Fruit fly (Drosophila melanogaster): ENCODE data around the gene ttk.
A peak's percentile ranks its signal among the peaks of the same experiment; 100 is the strongest.

ttk gene

DNA sequence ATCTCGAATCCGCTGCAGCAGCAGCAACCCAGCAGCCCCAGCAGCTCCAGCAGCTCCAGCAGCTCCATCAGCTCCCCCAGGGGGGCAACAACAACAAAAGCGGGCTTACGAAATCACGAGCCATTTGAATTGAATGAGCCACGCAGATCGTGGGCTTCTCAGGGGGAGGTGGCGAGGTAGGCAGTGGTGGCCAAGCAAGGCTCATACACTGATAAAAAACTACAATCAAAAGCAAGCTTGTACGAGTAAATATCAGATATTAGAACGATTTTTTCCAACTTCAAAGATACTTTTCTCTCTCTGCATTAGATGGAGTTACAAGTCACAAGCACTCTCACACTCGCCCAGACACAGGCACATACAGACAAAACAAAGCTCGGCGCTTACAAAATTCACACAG lies 4.5 kb upstream of the ttk start (continued):
- TF ChIP-seq CG15011 (GFP tag; optimal IDR thresholded peaks at IDR 0.05), result no peak
- peak; percentile 75 for TF ChIP-seq CG4360 (GFP tag; IDR thresholded peaks at IDR 0.05)
- TF ChIP-seq row (GFP tag; IDR thresholded peaks at IDR 0.05), result peak; percentile 33
- no peak for TF ChIP-seq CG2199 (GFP tag; IDR thresholded peaks at IDR 0.05)
- TF ChIP-seq CG31224 (GFP tag; IDR thresholded peaks at IDR 0.05), result no peak
- TF ChIP-seq CG6272 (GFP tag; IDR thresholded peaks at IDR 0.05), result 0 out of 2 replicates have a peak, but pooled peaks have one; percentile 14
- TF ChIP-seq Elba2 (GFP tag; optimal IDR thresholded peaks at IDR 0.05), result no peak
- TF ChIP-seq pfk (GFP tag; optimal IDR thresholded peaks at IDR 0.05), result no peak
- peak; percentile 29 for TF ChIP-seq tap (tag; optimal IDR thresholded peaks at IDR 0.05)
- TF ChIP-seq ftz-f1 (GFP tag; optimal IDR thresholded peaks at IDR 0.05), result peak; percentile 22
- 0 out of 2 replicates have a peak, but pooled peaks have one; percentile 32 for TF ChIP-seq HLH3B (GFP tag; IDR thresholded peaks at IDR 0.05)
- no peak for TF ChIP-seq Usf (GFP tag; optimal IDR thresholded peaks at IDR 0.05)
- peak; percentile 58 for TF ChIP-seq CG17359 (tag; optimal IDR thresholded peaks at IDR 0.05)
- peak; percentile 20; the same call in 1 of the 2 replicates for TF ChIP-seq NFAT (GFP tag; IDR thresholded peaks at IDR 0.05)
- peak; percentile 54 for TF ChIP-seq CG10366 (GFP tag; IDR thresholded peaks at IDR 0.05)
- peak; percentile 64 for TF ChIP-seq lab (GFP tag; optimal IDR thresholded peaks at IDR 0.05)
- TF ChIP-seq ATbp (GFP tag; optimal IDR thresholded peaks at IDR 0.05), result peak; percentile 1
- TF ChIP-seq CG16779 (GFP tag; IDR thresholded peaks at IDR 0.05), result no peak
- peak; percentile 16 for TF ChIP-seq CG10543 (GFP tag; optimal IDR thresholded peaks at IDR 0.05)
- 0 out of 4 replicates have a peak, but pooled peaks have one; percentile 4 for TF ChIP-seq Gug (GFP tag; IDR thresholded peaks at IDR 0.05)
- TF ChIP-seq CG33557 (GFP tag; optimal IDR thresholded peaks at IDR 0.05), result no peak
- no peak for TF ChIP-seq ato (GFP tag; IDR thresholded peaks at IDR 0.05; ENCODE audit: partially characterized antibody)
- TF ChIP-seq sr (GFP tag; IDR thresholded peaks at IDR 0.05), result peak; percentile 69; the same call in 2 of the 3 replicates
- 0 out of 2 replicates have a peak, but pooled peaks have one; percentile 3 for TF ChIP-seq Rx (GFP tag; IDR thresholded peaks at IDR 0.05)
- peak; percentile 39 for TF ChIP-seq CG2712 (tag; optimal IDR thresholded peaks at IDR 0.05)
- peak; percentile 37 for TF ChIP-seq Blimp-1 (GFP tag; optimal IDR thresholded peaks at IDR 0.05)
- TF ChIP-seq Antp (GFP tag; optimal IDR thresholded peaks at IDR 0.05), result peak; percentile 6
- TF ChIP-seq CG1024 (GFP tag; IDR thresholded peaks at IDR 0.05), result peak; percentile 15; the same call in 1 of the 2 replicates

DNA sequence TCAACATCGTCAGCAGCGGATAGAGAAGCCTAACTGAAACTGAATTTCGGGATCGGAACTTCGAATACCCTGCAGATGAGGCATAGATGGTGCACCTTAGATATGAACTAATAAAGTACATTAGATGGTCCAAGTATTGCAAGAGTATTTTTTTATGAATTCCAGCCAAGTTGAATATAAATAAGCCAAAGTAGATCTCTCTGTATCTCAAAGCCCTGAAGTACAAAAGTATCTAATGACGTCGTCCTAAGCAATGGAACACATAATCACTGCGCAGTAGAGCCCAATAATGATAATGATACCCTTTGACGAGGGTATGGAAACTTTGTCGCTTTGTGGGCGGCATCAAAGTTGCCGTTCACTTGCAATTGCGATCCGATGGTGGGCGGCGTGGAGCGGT lies 3.9 kb upstream of the ttk start:
- TF ChIP-seq row (GFP tag; IDR thresholded peaks at IDR 0.05) (peak; percentile 53), CG8388 (GFP tag; optimal IDR thresholded peaks at IDR 0.05) (no peak), D19A (tag; optimal IDR thresholded peaks at IDR 0.05) (peak; percentile 65), CG8290 (GFP tag; optimal IDR thresholded peaks at IDR 0.05) (no peak), CG8290 (tag; optimal IDR thresholded peaks at IDR 0.05) (no peak), eyg (GFP tag; optimal IDR thresholded peaks at IDR 0.05) (no peak), wek (GFP tag; optimal IDR thresholded peaks at IDR 0.05) (no peak), Hr51 (GFP tag; optimal IDR thresholded peaks at IDR 0.05) (peak in 1 of 2 experiments; percentile 23), CG6254 (GFP tag; optimal IDR thresholded peaks at IDR 0.05) (no peak), tx (GFP tag; optimal IDR thresholded peaks at IDR 0.05) (no peak), CG9437 (GFP tag; optimal IDR thresholded peaks at IDR 0.05) (peak; percentile 4), sisA (GFP tag; IDR thresholded peaks at IDR 0.05) (0 out of 2 replicates have a peak, but pooled peaks have one; percentile 19), klu (GFP tag; IDR thresholded peaks at IDR 0.05) (no peak), Ptx1 (GFP tag; IDR thresholded peaks at IDR 0.05) (0 out of 2 replicates have a peak, but pooled peaks have one; percentile 11), CG16815 (GFP tag; optimal IDR thresholded peaks at IDR 0.05) (no peak), CG7271 (tag; optimal IDR thresholded peaks at IDR 0.05) (no peak), Rx (GFP tag; IDR thresholded peaks at IDR 0.05) (no peak), Oli (tag; optimal IDR thresholded peaks at IDR 0.05) (peak; percentile 16), D19B (GFP tag; optimal IDR thresholded peaks at IDR 0.05) (peak; percentile 47), CG1602 (GFP tag; optimal IDR thresholded peaks at IDR 0.05) (no peak), Dp (GFP tag; optimal IDR thresholded peaks at IDR 0.05) (no peak), pita (GFP tag; optimal IDR thresholded peaks at IDR 0.05) (no peak), CG31441 (GFP tag; IDR thresholded peaks at IDR 0.05) (0 out of 2 replicates have a peak, but pooled peaks have one; percentile 27), Mad (GFP tag; optimal IDR thresholded peaks at IDR 0.05) (no peak), CG1603 (tag; optimal IDR thresholded peaks at IDR 0.05) (peak; percentile 26)

All from whole organism, embryonic.